Worm (Caenorhabditis elegans) whole organism, late embryonic: ENCODE data around the gene K06A9.2.

Experiments used
- K02D7.2 ChIP-seq: sonication (generic microtip); optimal IDR thresholded peaks from 2 replicates; lab custom pipeline; 2017; ENCODE audit warnings: mild to moderate bottlenecking, missing genetic modification characterization, missing compliant biosample characterization
- T23F11.4 ChIP-seq: fragments of 200-800 bp; sonication (Bioruptor generic); optimal IDR thresholded peaks from 2 replicates; lab custom pipeline; 2018; ENCODE audit warnings: mild to moderate bottlenecking, missing genetic modification characterization, missing compliant biosample characterization
- Y22D7AL.16 ChIP-seq: sonication (generic microtip); optimal IDR thresholded peaks from 2 replicates; lab custom pipeline; 2016; ENCODE audit warnings: missing genetic modification characterization, missing compliant biosample characterization
- ahr-1 ChIP-seq: sonication (generic microtip); optimal IDR thresholded peaks from 2 replicates; lab custom pipeline; 2016; ENCODE audit warnings: missing genetic modification characterization, missing compliant biosample characterization
- ceh-18 ChIP-seq: sonication (generic microtip); optimal IDR thresholded peaks from 2 replicates; lab custom pipeline; 2016; ENCODE audit warnings: missing genetic modification characterization, missing compliant biosample characterization
- ceh-19 ChIP-seq: fragments of 200-800 bp; sonication (Bioruptor generic); optimal IDR thresholded peaks from 2 replicates; lab custom pipeline; 2018; ENCODE audit warnings: mild to moderate bottlenecking, missing genetic modification characterization, missing compliant biosample characterization
- ceh-2 ChIP-seq: sonication (generic microtip); optimal IDR thresholded peaks from 2 replicates; lab custom pipeline; 2016; ENCODE audit warnings: missing genotype, missing genetic modification characterization, missing compliant biosample characterization
- ceh-22 ChIP-seq: sonication (generic microtip); optimal IDR thresholded peaks from 2 replicates; lab custom pipeline; 2017; ENCODE audit warnings: missing biosample characterization, missing genetic modification characterization
- ceh-31 ChIP-seq: sonication (generic microtip); optimal IDR thresholded peaks from 2 replicates; lab custom pipeline; 2016; ENCODE audit warnings: missing genetic modification characterization, missing compliant biosample characterization
- ceh-34 ChIP-seq: sonication (generic microtip); optimal IDR thresholded peaks from 2 replicates; lab custom pipeline; 2016; ENCODE audit warnings: mild to moderate bottlenecking, missing genetic modification characterization, missing compliant biosample characterization
- ceh-45 ChIP-seq: fragments of 200-800 bp; sonication (Bioruptor generic); IDR thresholded peaks from 2 replicates; pipeline ENCODE4 v1.3.6; 2022; ENCODE audit warnings: missing genetic modification reagents, missing genetic modification characterization, missing compliant biosample characterization
- ceh-9 ChIP-seq: sonication (generic microtip); optimal IDR thresholded peaks from 2 replicates; lab custom pipeline; 2016; ENCODE audit warnings: mild to moderate bottlenecking, missing genetic modification characterization, inconsistent platforms, missing compliant biosample characterization
- elt-2 ChIP-seq: sonication (generic microtip); optimal IDR thresholded peaks from 2 replicates; lab custom pipeline; 2016; ENCODE audit warnings: missing genetic modification reagents, missing genetic modification characterization, missing compliant biosample characterization
- elt-4 ChIP-seq: sonication (generic microtip); optimal IDR thresholded peaks from 2 replicates; lab custom pipeline; 2016; ENCODE audit warnings: missing genetic modification characterization, missing compliant biosample characterization
- fax-1 ChIP-seq: sonication (generic microtip); optimal IDR thresholded peaks from 2 replicates; lab custom pipeline; 2016; ENCODE audit warnings: missing genotype, missing genetic modification characterization, missing compliant biosample characterization
- fkh-10 ChIP-seq: fragments of 150-350 bp; optimal IDR thresholded peaks from 2 replicates; lab custom pipeline; 2014; ENCODE audit warnings: missing biosample characterization, missing genetic modification reagents, missing genetic modification characterization
- hlh-15 ChIP-seq: sonication (generic microtip); optimal IDR thresholded peaks from 2 replicates; lab custom pipeline; 2016; ENCODE audit warnings: missing genetic modification characterization, missing compliant biosample characterization
- hlh-30 ChIP-seq: sonication (generic microtip); optimal IDR thresholded peaks from 2 replicates; lab custom pipeline; 2017; ENCODE audit warnings: antibody characterized with exemption, missing genetic modification characterization, missing compliant biosample characterization; ENCODE audit not compliant: insufficient read depth
- hlh-6 ChIP-seq: sonication (generic microtip); optimal IDR thresholded peaks from 2 replicates; lab custom pipeline; 2016; ENCODE audit warnings: missing genotype, missing genetic modification characterization, missing compliant biosample characterization
- hlh-8 ChIP-seq: sonication (generic microtip); optimal IDR thresholded peaks from 2 replicates; lab custom pipeline; 2016; ENCODE audit warnings: missing genotype, missing genetic modification characterization, missing compliant biosample characterization
- lim-6 ChIP-seq: sonication (generic microtip); optimal IDR thresholded peaks from 2 replicates; lab custom pipeline; 2016; ENCODE audit warnings: missing genetic modification characterization, missing compliant biosample characterization
- lin-11 ChIP-seq: fragments of 200-800 bp; sonication (Bioruptor generic); optimal IDR thresholded peaks from 2 replicates; lab custom pipeline; 2018; ENCODE audit warnings: mild to moderate bottlenecking, missing genetic modification characterization, missing compliant biosample characterization
- madf-2 ChIP-seq: sonication (generic microtip); optimal IDR thresholded peaks from 2 replicates; lab custom pipeline; 2017; ENCODE audit warnings: missing genetic modification characterization, missing compliant biosample characterization
- nfya-1 ChIP-seq: sonication (generic microtip); optimal IDR thresholded peaks from 2 replicates; lab custom pipeline; 2017; ENCODE audit warnings: missing genetic modification characterization, mild to moderate bottlenecking, missing compliant biosample characterization, antibody characterized with exemption, moderate library complexity
- npax-4 ChIP-seq: sonication (generic microtip); optimal IDR thresholded peaks from 2 replicates; lab custom pipeline; 2016; ENCODE audit warnings: missing genetic modification characterization, missing compliant biosample characterization
- odd-2 ChIP-seq: sonication (generic microtip); optimal IDR thresholded peaks from 2 replicates; lab custom pipeline; 2017; ENCODE audit warnings: antibody characterized with exemption, mild to moderate bottlenecking, missing genetic modification characterization, missing compliant biosample characterization
- pag-3 ChIP-seq: sonication (generic microtip); optimal IDR thresholded peaks from 2 replicates; lab custom pipeline; 2016; ENCODE audit warnings: missing compliant biosample characterization, missing genetic modification characterization, borderline replicate concordance
- pax-1 ChIP-seq: fragments of 150-350 bp; optimal IDR thresholded peaks from 2 replicates; lab custom pipeline; 2014; ENCODE audit warnings: missing biosample characterization, missing genetic modification characterization
- pqm-1 ChIP-seq: sonication (generic microtip); optimal IDR thresholded peaks from 2 replicates; lab custom pipeline; 2016; ENCODE audit warnings: missing genetic modification characterization, missing compliant biosample characterization
- rnt-1 ChIP-seq: sonication (generic microtip); optimal IDR thresholded peaks from 2 replicates; lab custom pipeline; 2016; ENCODE audit warnings: missing genetic modification characterization, missing compliant biosample characterization
- sdc-2 ChIP-seq: sonication (generic microtip); optimal IDR thresholded peaks from 2 replicates; lab custom pipeline; 2016; ENCODE audit warnings: missing genotype, missing genetic modification characterization, missing compliant biosample characterization
- syd-9 ChIP-seq: sonication (generic microtip); optimal IDR thresholded peaks from 2 replicates; lab custom pipeline; 2016; ENCODE audit warnings: mild to moderate bottlenecking, missing genetic modification characterization, moderate library complexity, missing compliant biosample characterization
- tbx-7 ChIP-seq: sonication (generic microtip); optimal IDR thresholded peaks from 2 replicates; lab custom pipeline; 2016; ENCODE audit warnings: missing genotype, missing genetic modification characterization, missing compliant biosample characterization
- unc-55 ChIP-seq: sonication (generic microtip); optimal IDR thresholded peaks from 2 replicates; lab custom pipeline; 2017; ENCODE audit warnings: missing biosample characterization, missing genetic modification reagents, missing genetic modification characterization
- zip-5 ChIP-seq: sonication (generic microtip); optimal IDR thresholded peaks from 2 replicates; lab custom pipeline; 2016; ENCODE audit warnings: missing genetic modification characterization, missing compliant biosample characterization

K06A9.2 gene

ce11 chrX:1583980-1584379, 47.8 kb downstream of the K06A9.2 start:
- no peak for TF ChIP-seq K02D7.2 (tag; lab: Kevin White, UChicago)

ce11 chrX:1587082-1587481, 50.9 kb downstream of the K06A9.2 start:
- TF ChIP-seq ceh-22 (tag; lab: Kevin White, UChicago): no peak
- TF ChIP-seq fax-1 (tag; lab: Kevin White, UChicago): no peak
- TF ChIP-seq elt-4 (tag; lab: Kevin White, UChicago): no peak
- no peak for TF ChIP-seq ahr-1 (tag; lab: Kevin White, UChicago)
- TF ChIP-seq odd-2: no peak
- TF ChIP-seq ceh-31 (tag; lab: Kevin White, UChicago): no peak
- no peak for TF ChIP-seq ceh-18 (tag; lab: Kevin White, UChicago)
- no peak for TF ChIP-seq hlh-8
- no peak for TF ChIP-seq unc-55 (GFP tag; lab: Kevin White, UChicago)
- TF ChIP-seq fkh-10 (GFP tag; lab: Kevin White, UChicago): no peak
- no peak for TF ChIP-seq rnt-1 (tag; lab: Kevin White, UChicago)
- no peak for TF ChIP-seq hlh-6
- TF ChIP-seq ceh-34 (tag; lab: Kevin White, UChicago): no peak
- TF ChIP-seq sdc-2 (tag; lab: Kevin White, UChicago): no peak
- TF ChIP-seq pag-3 (tag; lab: Kevin White, UChicago): no peak
- no peak for TF ChIP-seq tbx-7
- no peak for TF ChIP-seq elt-2
- TF ChIP-seq syd-9 (tag; lab: Kevin White, UChicago): no peak
- TF ChIP-seq ceh-45: no peak
- no peak for TF ChIP-seq ceh-9 (tag; lab: Kevin White, UChicago)

ce11 chrX:1589114-1589902, 53.1 kb downstream of the K06A9.2 start:
- no peak for TF ChIP-seq fkh-10 (GFP tag; lab: Kevin White, UChicago)
- no peak for TF ChIP-seq zip-5
- TF ChIP-seq madf-2: no peak
- TF ChIP-seq hlh-15 (tag; lab: Kevin White, UChicago): no peak
- TF ChIP-seq npax-4 (tag; lab: Kevin White, UChicago): no peak
- TF ChIP-seq hlh-30 (tag; lab: Kevin White, UChicago): no peak
- TF ChIP-seq pqm-1 (tag; lab: Kevin White, UChicago): no peak
- no peak for TF ChIP-seq lin-11 (tag; lab: Kevin White, UChicago)
- no peak for TF ChIP-seq lim-6 (tag; lab: Kevin White, UChicago)
- no peak for TF ChIP-seq pax-1 (tag; lab: Kevin White, UChicago)
- no peak for TF ChIP-seq odd-2
- no peak for TF ChIP-seq T23F11.4
- TF ChIP-seq nfya-1 (tag; lab: Kevin White, UChicago): no peak
- TF ChIP-seq ceh-2 (tag; lab: Kevin White, UChicago): no peak
- no peak for TF ChIP-seq Y22D7AL.16 (tag; lab: Kevin White, UChicago)
- no peak for TF ChIP-seq ceh-19 (GFP tag; lab: Kevin White, UChicago)
- TF ChIP-seq ceh-22 (tag; lab: Kevin White, UChicago): no peak
